Fruit fly (Drosophila melanogaster): ENCODE measurements around the gene RpL7-like.

The RpL7-like gene

DNA sequence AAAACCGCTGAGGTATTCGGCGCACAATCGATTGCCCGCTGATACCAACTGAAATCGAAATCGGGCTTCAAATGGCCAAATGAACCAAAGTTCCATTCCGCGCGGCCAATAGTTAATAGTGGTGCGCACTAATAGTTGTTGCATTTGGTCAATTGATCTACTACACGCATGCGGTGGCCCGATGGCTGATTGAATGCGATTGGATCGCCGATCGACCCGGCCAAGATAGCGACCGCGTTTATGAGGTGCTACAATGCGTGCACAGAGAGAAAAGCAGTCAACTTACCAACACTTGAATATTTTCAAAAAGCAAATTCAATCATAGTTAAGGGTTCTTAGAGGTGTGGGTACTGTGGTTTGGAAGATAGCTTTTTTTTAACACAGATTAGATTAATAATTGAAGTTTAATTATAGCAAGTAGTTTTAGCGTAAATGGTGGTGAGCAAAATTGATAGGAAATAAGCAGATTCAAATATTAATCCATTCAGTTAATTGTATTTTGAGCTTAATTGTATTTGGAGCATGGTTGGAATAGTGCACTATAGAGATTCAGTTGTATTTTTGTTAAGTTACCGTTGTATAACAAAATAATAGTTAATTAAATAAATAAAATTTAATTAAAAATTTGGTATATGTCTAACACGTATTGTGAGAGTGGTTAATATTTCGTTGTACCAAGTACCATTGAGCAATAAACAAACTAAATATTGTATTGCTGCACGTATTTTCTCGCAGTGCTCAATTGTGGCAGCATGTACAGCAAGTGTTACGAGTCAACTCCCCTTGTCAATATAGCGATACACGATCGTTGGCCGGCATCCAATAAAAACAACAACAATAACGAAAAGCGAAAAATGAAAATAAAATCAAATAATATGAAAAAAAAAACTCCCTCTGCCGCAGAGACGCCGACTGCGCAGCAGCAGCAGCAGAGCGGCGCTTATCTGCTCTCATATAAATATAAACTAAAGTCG is 29.4 kb upstream of the RpL7-like start (continued):
- TF ChIP-seq corto (GFP tag; optimal IDR thresholded peaks at IDR 0.05) (peak; percentile 22), TFAM (GFP tag; optimal IDR thresholded peaks at IDR 0.05) (no peak), CG9609 (GFP tag; optimal IDR thresholded peaks at IDR 0.05) (peak; percentile 22), Nf-YA (GFP tag; IDR thresholded peaks at IDR 0.05) (no peak), CG5953 (GFP tag; IDR thresholded peaks at IDR 0.05) (no peak), tna (GFP tag; IDR thresholded peaks at IDR 0.05; ENCODE audit: partially characterized antibody) (no peak), ems (GFP tag; optimal IDR thresholded peaks at IDR 0.05) (no peak), Rx (GFP tag; IDR thresholded peaks at IDR 0.05) (peak; percentile 33; the same call in 1 of the 2 replicates), CG10147 (GFP tag; optimal IDR thresholded peaks at IDR 0.05) (no peak), CG11695 (GFP tag; IDR thresholded peaks at IDR 0.05) (peak; percentile 43; the same call in 1 of the 3 replicates), CG4424 (GFP tag; optimal IDR thresholded peaks at IDR 0.05) (peak; percentile 61), Side (GFP tag; optimal IDR thresholded peaks at IDR 0.05) (no peak), CG9932 (GFP tag; IDR thresholded peaks at IDR 0.05) (no peak), vvl (GFP tag; IDR thresholded peaks at IDR 0.05) (no peak; the same call in 1 of the 2 replicates), eve (GFP tag; optimal IDR thresholded peaks at IDR 0.05) (no peak), NC2β (GFP tag; optimal IDR thresholded peaks at IDR 0.05) (peak; percentile 34), Optix (GFP tag; IDR thresholded peaks at IDR 0.05) (peak; percentile 32; the same call in 1 of the 3 replicates), ken (GFP tag; IDR thresholded peaks at IDR 0.05) (peak; percentile 55; the same call in 2 of the 3 replicates), mam (GFP tag; optimal IDR thresholded peaks at IDR 0.05) (no peak), CG10321 (GFP tag; IDR thresholded peaks at IDR 0.05) (no peak), D19B (GFP tag; optimal IDR thresholded peaks at IDR 0.05) (no peak), pnt (GFP tag; optimal IDR thresholded peaks at IDR 0.05) (peak; percentile 15), Ravus (GFP tag; IDR thresholded peaks at IDR 0.05) (peak; percentile 37), Eip74EF (GFP tag; optimal IDR thresholded peaks at IDR 0.05) (no peak), CG6272 (GFP tag; IDR thresholded peaks at IDR 0.05) (peak; percentile 24; the same call in 1 of the 2 replicates), slbo (GFP tag; IDR thresholded peaks at IDR 0.05) (peak; percentile 63), CG8478 (optimal IDR thresholded peaks at IDR 0.05) (no peak), CG14860 (GFP tag; IDR thresholded peaks at IDR 0.05; ENCODE audit: partially characterized antibody) (no peak), CG10959 (GFP tag; IDR thresholded peaks at IDR 0.05) (no peak), emc (GFP tag; optimal IDR thresholded peaks at IDR 0.05) (no peak), tx (GFP tag; optimal IDR thresholded peaks at IDR 0.05) (peak; percentile 11), Max (GFP tag; optimal IDR thresholded peaks at IDR 0.05) (peak; percentile 54), CG12219 (GFP tag; optimal IDR thresholded peaks at IDR 0.05) (no peak), HLH3B (GFP tag; IDR thresholded peaks at IDR 0.05) (no peak), CG6254 (GFP tag; optimal IDR thresholded peaks at IDR 0.05) (peak; percentile 11), Scr (GFP tag; IDR thresholded peaks at IDR 0.05; ENCODE audit: partially characterized antibody) (no peak), CG8765 (GFP tag; IDR thresholded peaks at IDR 0.05) (no peak), oc (tag; optimal IDR thresholded peaks at IDR 0.05) (peak; percentile 36), pho (GFP tag; optimal IDR thresholded peaks at IDR 0.05) (peak; percentile 35), CrebB (tag; optimal IDR thresholded peaks at IDR 0.05) (no peak), CG2199 (GFP tag; IDR thresholded peaks at IDR 0.05) (0 out of 3 replicates have a peak, but pooled peaks have one; percentile 69), Sry-δ (GFP tag; optimal IDR thresholded peaks at IDR 0.05) (peak; percentile 29), CG13287 (GFP tag; IDR thresholded peaks at IDR 0.05; ENCODE audit: partially characterized antibody) (peak; percentile 32; the same call in 1 of the 2 replicates), CG2875 (GFP tag; optimal IDR thresholded peaks at IDR 0.05) (no peak), HHEX (GFP tag; optimal IDR thresholded peaks at IDR 0.05) (peak; percentile 60), CG14014 (GFP tag; IDR thresholded peaks at IDR 0.05) (0 out of 2 replicates have a peak, but pooled peaks have one; percentile 40), disco-r (GFP tag; optimal IDR thresholded peaks at IDR 0.05) (no peak), CG11696 (GFP tag; IDR thresholded peaks at IDR 0.05) (peak; percentile 13; the same call in 1 of the 2 replicates), Ets97D (GFP tag; optimal IDR thresholded peaks at IDR 0.05) (no peak)

Data from whole organism, embryonic.